Fruit fly (Drosophila melanogaster): ENCODE data around the gene Smox.

Smox gene

DNA sequence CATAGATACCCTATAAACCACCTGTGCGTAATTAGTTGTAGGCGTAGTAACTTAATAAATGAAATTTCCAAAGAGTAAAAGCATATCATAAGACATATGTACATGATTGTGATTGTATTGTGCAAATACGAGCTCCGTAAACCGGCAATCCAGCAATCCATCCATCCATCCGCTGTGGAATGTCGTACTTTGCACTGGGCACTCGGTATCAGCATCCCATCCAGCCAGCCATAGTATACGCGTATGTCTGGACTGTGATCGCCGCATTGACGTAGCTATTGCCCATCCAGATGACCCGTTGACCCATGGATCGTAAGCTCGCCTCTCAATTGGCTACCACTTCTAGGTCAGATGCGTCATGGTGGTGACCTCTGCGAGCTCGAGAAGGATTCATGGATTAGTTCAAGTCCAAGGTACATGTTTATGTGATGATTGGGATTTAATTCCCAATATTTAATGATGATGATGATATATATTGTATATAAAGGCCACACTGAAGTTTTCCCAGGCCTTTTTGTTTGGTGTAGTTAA lies 16.9 kb upstream of the Smox start:
- TF ChIP-seq Sin3A (optimal IDR thresholded peaks at IDR 0.05): no peak

DNA sequence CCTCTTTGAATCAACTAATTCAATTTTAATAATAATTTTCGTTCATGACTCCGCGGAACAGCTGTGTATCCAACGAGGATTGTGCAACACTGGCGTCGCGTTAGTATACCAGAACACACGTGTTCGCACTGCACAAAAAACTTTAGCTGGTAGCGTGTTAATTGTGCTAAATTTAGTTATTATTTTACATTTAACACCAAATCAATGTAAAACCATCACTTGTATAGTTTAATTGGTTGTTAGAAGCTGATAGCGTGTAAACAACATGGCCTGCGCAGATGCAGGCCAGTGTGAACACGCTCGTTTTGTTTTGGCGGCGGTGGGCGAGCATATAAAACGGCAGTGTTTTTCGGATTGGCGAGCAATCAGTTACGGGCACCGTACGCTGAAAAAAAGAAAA lies 15.2 kb upstream of the Smox start, which contains the start of the genes Traf6 and GIIIspla2:
Gene Traf6 (minus strand): TSS at position 93 of the 400 bp plus-strand sequence.
Gene GIIIspla2 (plus strand): TSS at position 335 of the 400 bp plus-strand sequence.
- TF ChIP-seq insv (optimal IDR thresholded peaks at IDR 0.05) (no peak), h (optimal IDR thresholded peaks at IDR 0.05) (no peak), ttk (optimal IDR thresholded peaks at IDR 0.05) (no peak), Sin3A (optimal IDR thresholded peaks at IDR 0.05) (no peak), psq (optimal IDR thresholded peaks at IDR 0.05) (no peak), Myc (optimal IDR thresholded peaks at IDR 0.05) (no peak)

DNA sequence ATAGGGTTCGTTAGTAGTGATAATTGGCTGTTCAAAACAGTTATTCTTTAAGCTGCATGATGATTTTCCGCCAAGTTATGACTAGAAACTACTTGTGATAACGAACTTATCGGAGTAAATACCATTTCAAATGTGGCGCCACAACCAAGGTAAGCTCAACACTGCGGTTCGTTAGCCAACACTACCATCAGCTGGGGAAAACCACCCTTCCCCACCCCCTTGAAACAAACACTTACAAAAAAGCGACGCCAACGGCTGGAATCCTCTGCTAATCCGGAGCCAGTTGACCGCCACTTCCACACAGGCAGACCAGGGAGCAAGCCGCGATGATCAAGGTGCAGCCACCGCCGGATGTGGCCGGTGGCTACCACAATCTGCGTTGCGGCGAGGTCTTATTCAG lies 10.6 kb upstream of the Smox start, which contains the start of gene CG18262:
Gene CG18262 (plus strand): TSS at position 231 of the 400 bp plus-strand sequence.
- TF ChIP-seq Myc (optimal IDR thresholded peaks at IDR 0.05) (no peak), psq (optimal IDR thresholded peaks at IDR 0.05) (no peak), ttk (optimal IDR thresholded peaks at IDR 0.05) (no peak), h (optimal IDR thresholded peaks at IDR 0.05) (no peak), Sin3A (optimal IDR thresholded peaks at IDR 0.05) (no peak), insv (optimal IDR thresholded peaks at IDR 0.05) (no peak)

DNA sequence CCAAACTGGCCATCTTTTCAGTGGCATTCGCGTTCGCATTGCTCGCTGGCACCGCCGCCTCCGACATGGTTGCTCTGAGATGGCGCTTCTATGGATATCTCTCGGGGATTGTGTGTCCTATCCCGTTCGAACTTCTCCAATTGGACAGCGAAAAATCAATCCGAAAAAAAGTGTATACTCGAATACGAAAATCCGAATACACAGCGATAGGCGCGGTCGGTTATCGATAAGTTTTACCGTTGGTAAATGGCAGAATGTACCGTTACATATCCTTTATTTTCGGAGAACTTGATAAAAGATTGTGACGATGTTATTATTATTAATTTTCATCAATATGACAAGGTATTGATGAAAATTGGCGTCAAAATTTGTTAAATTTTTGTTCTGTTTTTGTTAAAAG lies 10.0 kb upstream of the Smox start, which contains the start of gene Gbeta5:
Gene Gbeta5 (minus strand): TSS at position 199 of the 400 bp plus-strand sequence.
- TF ChIP-seq h (optimal IDR thresholded peaks at IDR 0.05) (no peak), Sin3A (optimal IDR thresholded peaks at IDR 0.05) (no peak), ttk (optimal IDR thresholded peaks at IDR 0.05) (no peak)

DNA sequence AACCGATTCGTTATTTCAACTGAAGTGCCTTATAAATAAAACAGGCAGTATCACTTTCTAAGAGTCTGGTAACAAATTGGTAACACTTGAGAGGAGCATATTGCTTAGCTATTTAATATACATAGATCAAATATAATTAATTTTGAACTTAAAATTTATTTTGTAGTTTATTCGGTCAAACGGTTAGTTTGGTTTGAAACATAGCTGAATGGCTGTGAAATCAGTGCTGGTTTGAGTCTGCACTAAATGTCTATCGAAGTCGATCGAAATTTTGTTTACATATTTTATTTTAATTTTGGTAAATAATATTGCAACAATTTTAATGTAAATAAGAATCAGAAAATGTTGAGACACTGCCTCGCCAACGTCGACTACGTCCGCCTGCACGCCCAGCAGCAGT lies 6.5 kb upstream of the Smox start, which contains the start of gene CG10959:
Gene CG10959 (plus strand): TSS at position 228 of the 400 bp plus-strand sequence.
- TF ChIP-seq insv (optimal IDR thresholded peaks at IDR 0.05): no peak
- no peak for TF ChIP-seq psq (optimal IDR thresholded peaks at IDR 0.05)
- no peak for TF ChIP-seq h (optimal IDR thresholded peaks at IDR 0.05)
- no peak for TF ChIP-seq Myc (optimal IDR thresholded peaks at IDR 0.05)
- no peak for TF ChIP-seq ttk (optimal IDR thresholded peaks at IDR 0.05)
- no peak for TF ChIP-seq Sin3A (optimal IDR thresholded peaks at IDR 0.05)

DNA sequence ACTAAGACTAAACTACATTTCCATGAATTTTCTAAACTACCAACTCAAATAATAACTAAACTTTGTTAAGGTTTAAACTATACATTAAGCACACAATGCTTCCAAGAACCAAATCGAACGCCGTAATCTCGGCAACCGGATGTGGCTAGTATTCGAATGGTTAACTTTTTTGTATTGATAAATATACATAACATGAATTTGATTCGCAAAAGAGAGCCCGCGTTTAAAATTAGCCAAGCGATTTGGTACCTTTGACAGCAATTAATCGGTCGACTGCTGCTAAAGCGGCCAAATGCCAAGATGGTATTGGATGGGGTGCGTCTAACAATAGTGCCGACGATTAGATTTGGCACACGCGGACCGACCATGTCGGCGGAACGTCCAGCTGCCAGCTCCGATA lies 5.6 kb upstream of the Smox start, which contains the start of gene CG15336:
Gene CG15336 (plus strand): TSS at position 301 of the 400 bp plus-strand sequence.
- TF ChIP-seq Sin3A (optimal IDR thresholded peaks at IDR 0.05) (no peak), h (optimal IDR thresholded peaks at IDR 0.05) (no peak), Myc (optimal IDR thresholded peaks at IDR 0.05) (no peak), insv (optimal IDR thresholded peaks at IDR 0.05) (no peak), ttk (optimal IDR thresholded peaks at IDR 0.05) (no peak), psq (optimal IDR thresholded peaks at IDR 0.05) (no peak)

DNA sequence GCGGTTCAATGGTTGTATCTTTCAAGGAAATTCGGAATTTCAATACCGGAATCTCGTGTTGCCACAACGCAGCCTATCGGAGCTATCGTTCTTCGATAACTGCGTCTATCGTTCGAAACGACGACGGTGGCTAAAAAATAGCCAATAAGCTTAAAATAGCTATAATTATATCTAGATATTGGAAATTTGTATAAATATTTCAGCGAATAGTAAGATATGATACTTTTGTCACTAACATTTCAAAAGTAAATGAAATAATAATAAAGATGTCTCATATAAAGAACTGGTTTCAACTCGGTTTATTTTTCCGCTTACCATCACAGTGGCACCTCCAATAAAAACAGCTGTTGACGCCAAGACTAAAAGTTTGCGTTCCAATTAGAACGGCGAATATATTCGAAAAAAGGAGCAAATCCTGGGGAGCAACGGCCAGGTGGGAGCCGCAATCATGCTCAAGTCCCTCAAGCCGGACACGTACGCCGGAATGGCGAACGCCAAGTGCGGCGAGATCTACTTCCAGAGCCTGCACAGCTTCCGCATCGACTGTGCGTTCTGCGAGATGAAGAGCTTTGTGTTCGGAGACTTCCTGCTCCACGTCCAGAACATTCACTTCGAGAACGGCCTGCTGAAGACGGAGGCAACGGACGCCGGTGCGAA lies 3.5 kb upstream of the Smox start, which contains the start of the genes alpha-PheRS and CG2129:
Gene alpha-PheRS (minus strand): TSS at position 102 of the 657 bp plus-strand sequence.
Gene CG2129 (plus strand): TSS at position 339 of the 657 bp plus-strand sequence.
- TF ChIP-seq h (optimal IDR thresholded peaks at IDR 0.05) (no peak), ttk (optimal IDR thresholded peaks at IDR 0.05) (no peak), psq (optimal IDR thresholded peaks at IDR 0.05) (no peak), Myc (optimal IDR thresholded peaks at IDR 0.05) (no peak), insv (optimal IDR thresholded peaks at IDR 0.05) (no peak), Sin3A (optimal IDR thresholded peaks at IDR 0.05) (no peak)

DNA sequence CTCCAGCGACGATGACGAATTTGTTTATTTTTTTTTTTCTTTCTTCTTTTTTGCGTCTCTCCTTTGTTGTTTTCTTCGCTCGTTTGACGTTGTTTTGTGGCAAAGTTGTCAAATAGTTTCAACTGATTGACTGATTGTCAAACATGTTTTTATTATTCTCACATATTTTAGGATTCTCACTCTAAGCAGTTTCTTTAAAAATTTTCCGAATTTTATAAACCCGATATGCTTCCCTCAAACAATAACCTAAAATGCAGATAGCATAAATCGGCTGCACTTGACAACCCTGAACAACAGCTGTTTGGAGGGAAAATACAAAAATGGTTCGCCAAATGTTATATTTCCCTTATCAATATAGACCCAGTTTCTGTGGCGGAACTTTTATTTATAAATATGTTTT lies 1.5 kb upstream of the Smox start, which contains the start of gene CG17982:
Gene CG17982 (minus strand): TSS at position 299 of the 400 bp plus-strand sequence.
- no peak for TF ChIP-seq insv (optimal IDR thresholded peaks at IDR 0.05)
- TF ChIP-seq psq (optimal IDR thresholded peaks at IDR 0.05): peak; percentile 13
- no peak for TF ChIP-seq Sin3A (optimal IDR thresholded peaks at IDR 0.05)

DNA sequence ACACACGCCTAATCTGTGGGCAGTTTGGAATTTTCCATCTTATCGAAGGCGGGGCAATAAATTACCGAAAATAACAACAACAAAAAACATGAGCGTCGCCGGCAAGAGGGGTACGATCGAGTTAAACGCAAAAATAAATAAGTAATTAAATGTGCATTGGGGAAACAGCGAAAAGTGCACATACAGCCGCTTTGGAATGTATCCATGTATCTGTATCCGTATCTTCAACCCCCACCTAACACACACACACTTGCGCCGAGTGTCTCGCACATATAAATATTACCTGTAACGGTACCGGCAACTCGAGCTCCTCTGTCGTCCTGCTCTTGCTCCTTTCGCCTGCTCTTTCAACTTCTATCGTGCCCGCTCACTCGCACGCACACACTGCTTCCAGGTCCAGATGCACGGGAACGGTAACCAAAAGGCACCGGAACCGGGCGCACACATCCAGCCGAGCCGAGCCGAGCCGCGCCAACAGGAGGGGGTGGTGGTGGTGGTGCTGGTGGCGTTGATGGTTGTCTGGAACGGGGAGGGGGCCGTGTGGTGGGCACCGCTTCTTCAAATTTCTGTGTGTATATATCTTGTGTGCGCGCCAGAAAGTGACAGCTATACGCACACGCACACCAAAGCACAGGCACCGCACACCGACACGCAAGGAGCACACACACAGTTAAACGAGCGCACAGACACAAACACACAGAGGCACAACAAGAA lies 569 bp downstream of the Smox start:
- TF ChIP-seq Myc (optimal IDR thresholded peaks at IDR 0.05): no peak
- TF ChIP-seq psq (optimal IDR thresholded peaks at IDR 0.05): no peak
- TF ChIP-seq insv (optimal IDR thresholded peaks at IDR 0.05): no peak
- no peak for TF ChIP-seq h (optimal IDR thresholded peaks at IDR 0.05)
- TF ChIP-seq ttk (optimal IDR thresholded peaks at IDR 0.05): no peak
- TF ChIP-seq Sin3A (optimal IDR thresholded peaks at IDR 0.05): no peak

DNA sequence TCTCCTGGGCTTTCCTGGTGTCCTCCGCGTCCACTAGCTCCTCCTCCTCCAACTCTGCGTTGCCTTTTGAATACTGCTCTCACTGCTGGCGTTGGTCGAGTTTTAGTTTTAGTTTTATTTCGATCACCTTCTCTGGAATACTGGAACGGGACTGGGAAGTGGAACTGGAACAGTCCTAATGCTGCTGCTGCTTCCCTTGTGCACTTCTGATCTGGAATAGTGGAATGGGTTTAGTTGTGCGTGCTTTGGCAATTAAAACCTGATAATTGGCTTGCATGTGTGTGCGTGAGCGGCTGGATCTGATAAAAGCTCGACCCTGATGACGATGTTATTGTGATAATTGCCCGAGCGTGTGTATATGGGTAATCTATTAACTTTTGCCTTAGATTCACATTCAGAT lies 1.4 kb downstream of the Smox start:
- TF ChIP-seq insv (optimal IDR thresholded peaks at IDR 0.05) (no peak), ttk (optimal IDR thresholded peaks at IDR 0.05) (no peak), Myc (optimal IDR thresholded peaks at IDR 0.05) (no peak), h (optimal IDR thresholded peaks at IDR 0.05) (no peak), Sin3A (optimal IDR thresholded peaks at IDR 0.05) (no peak), psq (optimal IDR thresholded peaks at IDR 0.05) (no peak)

DNA sequence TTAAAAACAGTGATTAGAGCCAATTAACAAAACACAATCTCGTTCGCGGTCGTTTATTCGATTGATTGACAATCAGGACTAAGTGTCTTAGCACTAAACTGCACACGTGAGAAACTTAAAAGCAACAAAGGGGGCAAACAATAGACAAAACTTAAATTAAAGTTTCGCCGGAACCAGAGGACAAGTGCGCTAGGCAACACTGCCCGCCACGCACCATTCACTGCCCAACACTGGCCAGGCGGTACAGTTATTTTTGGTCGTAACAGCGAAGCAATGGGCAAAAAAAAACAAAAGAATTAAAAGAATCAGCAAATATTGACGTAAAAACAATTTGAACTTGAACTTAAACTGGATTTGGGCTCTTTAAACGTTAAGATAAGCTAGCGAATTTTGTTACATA lies 4.8 kb downstream of the Smox start:
- TF ChIP-seq ttk (optimal IDR thresholded peaks at IDR 0.05) (no peak), Myc (optimal IDR thresholded peaks at IDR 0.05) (no peak), psq (optimal IDR thresholded peaks at IDR 0.05) (no peak), insv (optimal IDR thresholded peaks at IDR 0.05) (no peak), h (optimal IDR thresholded peaks at IDR 0.05) (no peak), Sin3A (optimal IDR thresholded peaks at IDR 0.05) (no peak)

DNA sequence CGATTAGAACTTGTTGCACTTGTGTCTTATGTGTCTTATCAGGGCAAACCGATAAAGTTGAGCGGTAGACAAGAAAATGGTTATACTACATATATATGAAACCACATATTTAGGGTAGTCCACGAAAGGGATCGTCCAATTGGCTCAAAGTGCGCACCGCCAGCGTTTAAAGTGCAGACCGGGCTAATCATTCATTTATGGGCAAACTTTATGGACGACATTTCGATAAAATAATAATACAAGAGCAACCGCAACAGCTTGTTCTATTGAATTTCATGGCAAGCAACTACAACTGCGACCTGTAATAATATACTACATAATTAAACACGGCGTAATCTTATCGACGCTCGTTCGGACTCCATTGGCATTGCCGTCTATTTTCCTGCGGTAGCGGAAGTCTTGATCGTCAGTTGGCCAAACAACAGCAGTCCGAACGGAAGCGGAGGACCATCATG lies 6.6 kb downstream of the Smox start, which contains the start of the genes cyr and CG2120:
Gene cyr (minus strand): TSS at position 294 of the 455 bp plus-strand sequence.
Gene CG2120 (plus strand): TSS at position 405 of the 455 bp plus-strand sequence.
- no peak for TF ChIP-seq ttk (optimal IDR thresholded peaks at IDR 0.05)
- TF ChIP-seq h (optimal IDR thresholded peaks at IDR 0.05): no peak
- TF ChIP-seq Myc (optimal IDR thresholded peaks at IDR 0.05): no peak
- no peak for TF ChIP-seq psq (optimal IDR thresholded peaks at IDR 0.05)
- TF ChIP-seq Sin3A (optimal IDR thresholded peaks at IDR 0.05): no peak
- no peak for TF ChIP-seq insv (optimal IDR thresholded peaks at IDR 0.05)
